Worm (Caenorhabditis elegans): ENCODE results near the gene col-19.

DNA sequence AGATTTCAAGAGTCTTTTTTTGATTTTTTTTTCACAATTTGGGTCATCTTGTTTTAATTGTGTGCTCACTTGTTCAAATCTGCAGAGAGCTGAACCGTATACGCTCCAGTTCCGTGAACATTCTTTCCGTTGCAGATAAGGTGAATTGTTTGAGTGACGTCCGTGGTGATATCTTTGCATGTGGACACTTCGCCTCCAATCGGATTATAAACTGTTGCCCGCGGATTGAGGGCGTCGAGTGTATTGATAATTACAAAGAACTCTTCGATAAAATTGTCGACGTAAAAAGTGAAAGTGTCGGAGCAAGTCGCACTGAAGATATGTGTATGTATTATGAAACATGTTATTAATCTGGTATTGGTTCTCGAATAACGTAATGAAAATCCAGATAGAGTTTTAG is 2.2 kb downstream of the col-19 start:
- no peak for TF ChIP-seq daf-12 (tag; optimal IDR thresholded peaks at IDR 0.05)
- TF ChIP-seq ces-1 (GFP tag; optimal IDR thresholded peaks at IDR 0.05) = no peak
- TF ChIP-seq unc-39 (tag; optimal IDR thresholded peaks at IDR 0.05) = no peak
- no peak for TF ChIP-seq lsy-2 (tag; optimal IDR thresholded peaks at IDR 0.05)
- no peak for TF ChIP-seq nhr-6 (tag; optimal IDR thresholded peaks at IDR 0.05)
- no peak for TF ChIP-seq egl-27 (tag; optimal IDR thresholded peaks at IDR 0.05)
- TF ChIP-seq egl-43 (GFP tag; IDR thresholded peaks at IDR 0.05) = no peak
- TF ChIP-seq php-3 (GFP tag; IDR thresholded peaks at IDR 0.05) = no peak
- TF ChIP-seq tra-1 (GFP tag; IDR thresholded peaks at IDR 0.05) = no peak
- TF ChIP-seq attf-4 (tag; optimal IDR thresholded peaks at IDR 0.05) = no peak
- no peak for TF ChIP-seq snpc-4 (tag; optimal IDR thresholded peaks at IDR 0.05)
- no peak for TF ChIP-seq nhr-111 (GFP tag; optimal IDR thresholded peaks at IDR 0.05)

Data from whole organism, L4 larva.